Comparison of ENCODE assay signal across 4 worm cellular contexts in genomic region chrX:13162351-13163038, ce11.
TF ChIP-seq lines count a peak whose summit lies in the region.

No protein-coding gene starts in this region.

TF ChIP-seq in whole organism, L1 larva, 84 proteins besides CTCF, POLR2A, EP300 and RAD21:
- peak; percentile 34 for TF ChIP-seq nhr-77 (tag; optimal IDR thresholded peaks at IDR 0.05; lab: Kevin White, UChicago)
- TF ChIP-seq egl-13 (tag; optimal IDR thresholded peaks at IDR 0.05; lab: Kevin White, UChicago) = no peak
- TF ChIP-seq lin-14 (GFP tag; optimal IDR thresholded peaks at IDR 0.05; lab: Kevin White, UChicago) = peak; percentile 26
- no peak for TF ChIP-seq nhr-28 (tag; optimal IDR thresholded peaks at IDR 0.05; lab: Kevin White, UChicago)
- peak in 1 of 2 experiments; percentile 10 for TF ChIP-seq lin-35 (GFP tag; optimal IDR thresholded peaks at IDR 0.05; lab: Kevin White, UChicago)
- peak; percentile 26 for TF ChIP-seq nhr-85 (tag; lab: Kevin White, UChicago)
- TF ChIP-seq hlh-17 (GFP tag; optimal IDR thresholded peaks at IDR 0.05; lab: Kevin White, UChicago; ENCODE audit: borderline replicate concordance) = no peak
- TF ChIP-seq unc-62 (GFP tag; optimal IDR thresholded peaks at IDR 0.05; lab: Kevin White, UChicago) = no peak
- TF ChIP-seq mab-9 (GFP tag; IDR thresholded peaks at IDR 0.05; lab: Robert Waterston, UW) = no peak
- TF ChIP-seq unc-98 (GFP tag; IDR thresholded peaks at IDR 0.05; lab: Robert Waterston, UW) = no peak
- peak; percentile 8 for TF ChIP-seq nhr-20 (tag; optimal IDR thresholded peaks at IDR 0.05; lab: Kevin White, UChicago)
- TF ChIP-seq tbx-2 (tag; optimal IDR thresholded peaks at IDR 0.05; lab: Kevin White, UChicago) = peak; percentile 39
- peak; percentile 32 for TF ChIP-seq elt-2 (tag; optimal IDR thresholded peaks at IDR 0.05; lab: Kevin White, UChicago)
- no peak for TF ChIP-seq nhr-71 (tag; optimal IDR thresholded peaks at IDR 0.05; lab: Kevin White, UChicago)

TF ChIP-seq in whole organism, L2 larva, 48 proteins besides CTCF, POLR2A, EP300 and RAD21:
- TF ChIP-seq sma-9 (GFP tag; optimal IDR thresholded peaks at IDR 0.05; lab: Kevin White, UChicago) = peak; percentile 10
- no peak for TF ChIP-seq sma-9 (tag; optimal IDR thresholded peaks at IDR 0.05; lab: Kevin White, UChicago)
- peak; percentile 59 for TF ChIP-seq fos-1 (tag; optimal IDR thresholded peaks at IDR 0.05; lab: Kevin White, UChicago)
- TF ChIP-seq nhr-129 (tag; optimal IDR thresholded peaks at IDR 0.05; lab: Kevin White, UChicago) = peak; percentile 1
- no peak for TF ChIP-seq ama-1 (optimal IDR thresholded peaks at IDR 0.05; lab: Kevin White, UChicago)
- TF ChIP-seq F13H6.1 (tag; optimal IDR thresholded peaks at IDR 0.05; lab: Kevin White, UChicago) = peak; percentile 49

TF ChIP-seq in whole organism, L3 larva, 47 proteins besides CTCF, POLR2A, EP300 and RAD21:
- peak; percentile 58 for TF ChIP-seq pha-4 (tag; optimal IDR thresholded peaks at IDR 0.05; lab: Kevin White, UChicago)
- TF ChIP-seq egl-5 (tag; optimal IDR thresholded peaks at IDR 0.05; lab: Kevin White, UChicago) = no peak
- no peak for TF ChIP-seq ceh-9 (tag; optimal IDR thresholded peaks at IDR 0.05; lab: Kevin White, UChicago)
- no peak for TF ChIP-seq unc-39 (tag; optimal IDR thresholded peaks at IDR 0.05; lab: Kevin White, UChicago)
- peak; percentile 75 for TF ChIP-seq elt-2 (tag; optimal IDR thresholded peaks at IDR 0.05; lab: Kevin White, UChicago)
- TF ChIP-seq pqm-1 (tag; optimal IDR thresholded peaks at IDR 0.05; lab: Kevin White, UChicago) = peak; percentile 29
- TF ChIP-seq nhr-237 (tag; optimal IDR thresholded peaks at IDR 0.05; lab: Kevin White, UChicago) = no peak
TF ChIP-seq in whole organism, L3 larva: peak in this region for 3.

TF ChIP-seq in whole organism, L4 larva, 104 proteins besides CTCF, POLR2A, EP300 and RAD21:
- no peak for TF ChIP-seq Y75B8A.6 (GFP tag; IDR thresholded peaks at IDR 0.05; lab: Robert Waterston, UW)
- no peak for TF ChIP-seq nhr-77 (tag; optimal IDR thresholded peaks at IDR 0.05; lab: Kevin White, UChicago)
- no peak for TF ChIP-seq T26A8.4 (GFP tag; IDR thresholded peaks at IDR 0.05; lab: Robert Waterston, UW)
- TF ChIP-seq dmd-6 (GFP tag; IDR thresholded peaks at IDR 0.05; lab: Robert Waterston, UW) = peak; percentile 45; the same call in 1 of the 2 replicates
- no peak for TF ChIP-seq F26F4.8 (GFP tag; conservative IDR thresholded peaks at IDR 0.05; lab: Robert Waterston, UW)
- TF ChIP-seq dve-1 (tag; optimal IDR thresholded peaks at IDR 0.05; lab: Kevin White, UChicago; ENCODE audit: insufficient read depth) = no peak
- no peak for TF ChIP-seq daf-12 (tag; optimal IDR thresholded peaks at IDR 0.05; lab: Kevin White, UChicago)
- no peak for TF ChIP-seq ZK337.2 (GFP tag; IDR thresholded peaks at IDR 0.05; lab: Robert Waterston, UW)
- TF ChIP-seq mxl-3 (GFP tag; optimal IDR thresholded peaks at IDR 0.05; lab: Kevin White, UChicago) = no peak
- no peak for TF ChIP-seq ceh-82 (tag; optimal IDR thresholded peaks at IDR 0.05; lab: Kevin White, UChicago)
- TF ChIP-seq attf-4 (tag; optimal IDR thresholded peaks at IDR 0.05; lab: Kevin White, UChicago) = no peak
- TF ChIP-seq hlh-30 (tag; optimal IDR thresholded peaks at IDR 0.05; lab: Kevin White, UChicago; ENCODE audit: insufficient read depth) = peak; percentile 31
- no peak for TF ChIP-seq F49E8.2 (tag; optimal IDR thresholded peaks at IDR 0.05; lab: Kevin White, UChicago; ENCODE audit: borderline replicate concordance)
- TF ChIP-seq fkh-10 (GFP tag; optimal IDR thresholded peaks at IDR 0.05; lab: Kevin White, UChicago) = no peak
- TF ChIP-seq mdt-29 (GFP tag; IDR thresholded peaks at IDR 0.05; lab: Robert Waterston, UW) = no peak
- no peak for TF ChIP-seq ceh-32 (tag; optimal IDR thresholded peaks at IDR 0.05; lab: Kevin White, UChicago; ENCODE audit: poor library complexity)
- TF ChIP-seq lin-15B (tag; optimal IDR thresholded peaks at IDR 0.05; lab: Kevin White, UChicago) = no peak
- no peak for TF ChIP-seq ces-1 (GFP tag; optimal IDR thresholded peaks at IDR 0.05; lab: Kevin White, UChicago)
- TF ChIP-seq duxl-1 (tag; optimal IDR thresholded peaks at IDR 0.05; lab: Kevin White, UChicago; ENCODE audit: poor library complexity) = no peak
- TF ChIP-seq daf-16 (GFP tag; optimal IDR thresholded peaks at IDR 0.05; lab: Kevin White, UChicago) = no peak
- TF ChIP-seq daf-16 (tag; optimal IDR thresholded peaks at IDR 0.05; lab: Kevin White, UChicago) = peak; percentile 66
- TF ChIP-seq nhr-28 (tag; optimal IDR thresholded peaks at IDR 0.05; lab: Kevin White, UChicago) = peak; percentile 77
- no peak for TF ChIP-seq lin-38 (GFP tag; IDR thresholded peaks at IDR 0.05; lab: Robert Waterston, UW)
- no peak for TF ChIP-seq mdl-1 (tag; optimal IDR thresholded peaks at IDR 0.05; lab: Kevin White, UChicago)
- no peak for TF ChIP-seq T20F7.1 (GFP tag; optimal IDR thresholded peaks at IDR 0.05; lab: Kevin White, UChicago)
- peak; percentile 94 for TF ChIP-seq php-3 (GFP tag; IDR thresholded peaks at IDR 0.05; lab: Robert Waterston, UW)
- TF ChIP-seq gei-8 (GFP tag; optimal IDR thresholded peaks at IDR 0.05; lab: Kevin White, UChicago) = no peak
- no peak for TF ChIP-seq madf-5 (GFP tag; IDR thresholded peaks at IDR 0.05; lab: Robert Waterston, UW)
- TF ChIP-seq F44E2.7 (GFP tag; IDR thresholded peaks at IDR 0.05; lab: Robert Waterston, UW) = no peak
- TF ChIP-seq snpc-1.2 (GFP tag; IDR thresholded peaks at IDR 0.05; lab: Robert Waterston, UW) = no peak
- no peak for TF ChIP-seq nhr-41 (GFP tag; IDR thresholded peaks at IDR 0.05; lab: Robert Waterston, UW)
- no peak for TF ChIP-seq hlh-11 (tag; optimal IDR thresholded peaks at IDR 0.05; lab: Kevin White, UChicago)
- no peak for TF ChIP-seq lsy-2 (tag; optimal IDR thresholded peaks at IDR 0.05; lab: Kevin White, UChicago)
- no peak for TF ChIP-seq fos-1 (tag; optimal IDR thresholded peaks at IDR 0.05; lab: Kevin White, UChicago)
- no peak for TF ChIP-seq D1046.2 (GFP tag; IDR thresholded peaks at IDR 0.05; lab: Robert Waterston, UW)
- TF ChIP-seq vab-7 (GFP tag; IDR thresholded peaks at IDR 0.05; lab: Robert Waterston, UW) = no peak
- no peak for TF ChIP-seq tra-1 (GFP tag; IDR thresholded peaks at IDR 0.05; lab: Robert Waterston, UW)
- no peak for TF ChIP-seq tag-97 (GFP tag; IDR thresholded peaks at IDR 0.05; lab: Robert Waterston, UW)
- no peak for TF ChIP-seq set-16 (GFP tag; IDR thresholded peaks at IDR 0.05; lab: Robert Waterston, UW)
- peak; percentile 47 for TF ChIP-seq pqm-1 (tag; optimal IDR thresholded peaks at IDR 0.05; lab: Kevin White, UChicago)
- TF ChIP-seq arid-1 (GFP tag; conservative IDR thresholded peaks at IDR 0.05; lab: Robert Waterston, UW) = no peak

Comparison
In these comparisons a context has a peak if more than half of its experiments do, and no peak if none do; other contexts are left out.
1. Of the 29 proteins assayed by ChIP-seq in both whole organism, L4 larva and whole organism, L1 larva: peak only in whole organism, L4 larva: nhr-28 and pqm-1; only in whole organism, L1 larva: nhr-77; in both: none; in neither: 26.